Fruit fly (Drosophila melanogaster) whole organism, embryonic: Measurements from ENCODE around the gene fusl.

Experiments
- Abd-B ChIP-seq: fragments of 200-800 bp; sonication (Bioruptor generic); optimal IDR thresholded peaks from 2 replicates; lab custom pipeline; 2018; ENCODE audit warnings: missing biosample characterization, mild to moderate bottlenecking, missing genetic modification characterization, moderate library complexity
- CG10321 ChIP-seq: fragments of 200-800 bp; sonication (Bioruptor generic); IDR thresholded peaks from 2 replicates; pipeline ENCODE4 v1.3.6; 2022; ENCODE audit warnings: missing biosample characterization, missing genetic modification characterization
- CG10543 ChIP-seq: fragments of 200-800 bp; sonication (Bioruptor generic); optimal IDR thresholded peaks from 3 replicates; lab custom pipeline; 2017; ENCODE audit warnings: missing biosample characterization, mild to moderate bottlenecking, missing genetic modification characterization, moderate library complexity
- CG12071 ChIP-seq: fragments of 200-800 bp; sonication (Bioruptor generic); optimal IDR thresholded peaks from 3 replicates; lab custom pipeline; 2018; ENCODE audit warnings: missing biosample characterization, mild to moderate bottlenecking, missing genetic modification characterization
- CG12104 ChIP-seq: fragments of 200-800 bp; sonication (Bioruptor generic); optimal IDR thresholded peaks from 3 replicates; lab custom pipeline; 2016; ENCODE audit warnings: missing biosample characterization, missing genetic modification characterization
- CG12236 ChIP-seq: fragments of 200-800 bp; sonication (Bioruptor generic); optimal IDR thresholded peaks from 2 replicates; lab custom pipeline; 2016; ENCODE audit warnings: missing biosample characterization, missing genetic modification characterization
- CG1529 ChIP-seq: fragments of 200-800 bp; sonication (Bioruptor generic); optimal IDR thresholded peaks from 3 replicates; lab custom pipeline; 2018; ENCODE audit warnings: missing biosample characterization, missing genetic modification characterization
- CG17385 ChIP-seq: fragments of 200-800 bp; sonication (Bioruptor generic); optimal IDR thresholded peaks from 3 replicates; lab custom pipeline; 2018; ENCODE audit warnings: missing biosample characterization, mild to moderate bottlenecking, missing genetic modification characterization
- CG17568 ChIP-seq: fragments of 200-800 bp; sonication (Bioruptor generic); optimal IDR thresholded peaks from 2 replicates; lab custom pipeline; 2018; ENCODE audit warnings: missing biosample characterization, mild to moderate bottlenecking, missing genetic modification characterization, moderate library complexity
- CG43689 ChIP-seq: fragments of 200-800 bp; sonication (Bioruptor generic); IDR thresholded peaks from 2 replicates; pipeline ENCODE4 v1.3.6; 2022; ENCODE audit warnings: missing biosample characterization, missing genetic modification characterization
- CG4707 ChIP-seq: fragments of 200-800 bp; sonication (Bioruptor generic); optimal IDR thresholded peaks from 2 replicates; lab custom pipeline; 2018; ENCODE audit warnings: missing biosample characterization, mild to moderate bottlenecking, missing genetic modification characterization, moderate library complexity
- CG7357 ChIP-seq: fragments of 200-800 bp; sonication (Bioruptor generic); IDR thresholded peaks from 3 replicates; pipeline ENCODE4 v1.3.6; 2022; ENCODE audit warnings: missing biosample characterization, missing genetic modification characterization
- CG9437 ChIP-seq: fragments of 200-800 bp; sonication (Bioruptor generic); optimal IDR thresholded peaks from 2 replicates; lab custom pipeline; 2018; ENCODE audit warnings: missing biosample characterization, mild to moderate bottlenecking, missing genetic modification characterization
- CHES-1-like ChIP-seq: fragments of 200-800 bp; sonication (Bioruptor generic); optimal IDR thresholded peaks from 2 replicates; lab custom pipeline; 2016; ENCODE audit warnings: missing biosample characterization, missing genetic modification characterization
- Chrac-16 ChIP-seq: fragments of 200-800 bp; sonication (Bioruptor generic); optimal IDR thresholded peaks from 3 replicates; lab custom pipeline; 2016; ENCODE audit warnings: missing biosample characterization, missing genetic modification characterization
- CoRest ChIP-seq: fragments of 200-800 bp; sonication (Bioruptor generic); optimal IDR thresholded peaks from 3 replicates; lab custom pipeline; 2018; ENCODE audit warnings: missing biosample characterization, mild to moderate bottlenecking, missing genetic modification characterization, moderate library complexity
- D19B ChIP-seq: fragments of 200-800 bp; sonication (Bioruptor generic); optimal IDR thresholded peaks from 2 replicates; lab custom pipeline; 2017; ENCODE audit warnings: missing biosample characterization, mild to moderate bottlenecking, missing genetic modification characterization
- Dip3 ChIP-seq: fragments of 200-800 bp; sonication (Bioruptor generic); optimal IDR thresholded peaks from 3 replicates; lab custom pipeline; 2016; ENCODE audit warnings: missing biosample characterization, missing genetic modification characterization
- GATAe ChIP-seq: fragments of 200-800 bp; sonication (Bioruptor generic); conservative IDR thresholded peaks from 2 replicates; pipeline ENCODE4 v1.3.6; 2022; ENCODE audit warnings: missing biosample characterization, missing genetic modification characterization
- H2.0 ChIP-seq: fragments of 200-800 bp; sonication (Bioruptor generic); IDR thresholded peaks from 2 replicates; pipeline ENCODE4 v1.3.6; 2022; ENCODE audit warnings: missing biosample characterization, missing genetic modification characterization
- Hmx ChIP-seq: fragments of 200-800 bp; sonication (Bioruptor generic); optimal IDR thresholded peaks from 2 replicates; lab custom pipeline; 2016; ENCODE audit warnings: missing biosample characterization, missing genetic modification characterization
- Hr78 ChIP-seq, 2 experiments: fragments of 200-800 bp in 1 of 2; fragments of >200 bp in 1 of 2; sonication (Bioruptor generic) in 1 of 2; optimal IDR thresholded peaks; 2 replicates each; lab custom pipeline; 2017 to 2019; ENCODE audit warnings: missing biosample characterization in 2 of 2, missing genetic modification characterization in 2 of 2, mild to moderate bottlenecking in 1 of 2, moderate library complexity in 1 of 2
- Lim3 ChIP-seq: fragments of 200-800 bp; sonication (Bioruptor generic); IDR thresholded peaks from 2 replicates; pipeline ENCODE4 v1.3.6; 2022; ENCODE audit warnings: missing biosample characterization, missing genetic modification characterization
- MBD-R2 ChIP-seq: fragments of 200-800 bp; sonication (Bioruptor generic); IDR thresholded peaks from 2 replicates; pipeline ENCODE4 v1.3.6; 2022; ENCODE audit warnings: missing biosample characterization, missing genetic modification characterization
- Myb ChIP-seq: fragments of 200-800 bp; sonication (Bioruptor generic); optimal IDR thresholded peaks from 2 replicates; lab custom pipeline; 2016; ENCODE audit warnings: missing biosample characterization, missing genetic modification characterization
- NFAT ChIP-seq: fragments of 200-800 bp; sonication (Bioruptor generic); IDR thresholded peaks from 2 replicates; pipeline ENCODE4 v1.3.6; 2022; ENCODE audit warnings: missing biosample characterization, missing genetic modification characterization
- Pdp1 ChIP-seq, 2 experiments: fragments of 200-800 bp; sonication (Bioruptor generic); optimal IDR thresholded peaks; 3 replicates each; lab custom pipeline; 2016; ENCODE audit warnings: missing biosample characterization in 2 of 2, missing genetic modification characterization in 2 of 2, mild to moderate bottlenecking in 1 of 2, moderate library complexity in 1 of 2
- Rx ChIP-seq: fragments of 200-800 bp; sonication (Bioruptor generic); IDR thresholded peaks from 2 replicates; pipeline ENCODE4 v1.3.6; 2022; ENCODE audit warnings: missing biosample characterization, missing genetic modification characterization
- Stat92E ChIP-seq, 3 experiments: fragments of >200 bp in 2 of 3; fragments of 200-800 bp in 1 of 3; sonication (Bioruptor generic) in 1 of 3; optimal IDR thresholded peaks; 2 replicates each; lab custom pipeline; 2017 to 2019; ENCODE audit warnings: missing biosample characterization in 3 of 3, missing genetic modification characterization in 3 of 3, mild to moderate bottlenecking in 1 of 3, moderate library complexity in 1 of 3
- bcd ChIP-seq: fragments of 200-800 bp; sonication (Bioruptor generic); optimal IDR thresholded peaks from 2 replicates; lab custom pipeline; 2017; ENCODE audit warnings: missing biosample characterization, mild to moderate bottlenecking, missing genetic modification characterization
- btn ChIP-seq: fragments of 200-800 bp; sonication (Bioruptor generic); optimal IDR thresholded peaks from 2 replicates; lab custom pipeline; 2016; ENCODE audit warnings: missing biosample characterization, missing genetic modification characterization
- cwo ChIP-seq: fragments of 200-800 bp; sonication (Bioruptor generic); optimal IDR thresholded peaks from 3 replicates; lab custom pipeline; 2017; ENCODE audit warnings: missing biosample characterization, missing genetic modification characterization, mild to moderate bottlenecking, moderate library complexity, missing genetic modification reagents
- dimm ChIP-seq: fragments of 200-800 bp; sonication (Bioruptor generic); IDR thresholded peaks from 2 replicates; pipeline ENCODE4 v1.3.6; 2022; ENCODE audit warnings: missing biosample characterization, missing genetic modification characterization
- dysf ChIP-seq: fragments of 200-800 bp; sonication (Bioruptor generic); IDR thresholded peaks from 3 replicates; pipeline ENCODE4 v1.3.6; 2022; ENCODE audit warnings: missing biosample characterization, missing genetic modification characterization
- ems ChIP-seq: fragments of 200-800 bp; sonication (Bioruptor generic); optimal IDR thresholded peaks from 3 replicates; lab custom pipeline; 2016; ENCODE audit warnings: missing biosample characterization, missing genetic modification characterization
- ftz-f1 ChIP-seq: fragments of 200-800 bp; sonication (Bioruptor generic); optimal IDR thresholded peaks from 2 replicates; lab custom pipeline; 2016; ENCODE audit warnings: missing biosample characterization, missing genetic modification characterization
- hth ChIP-seq: fragments of >200 bp; optimal IDR thresholded peaks from 2 replicates; lab custom pipeline; 2017; ENCODE audit warnings: inconsistent platforms
- odd ChIP-seq: fragments of 200-800 bp; sonication (Bioruptor generic); optimal IDR thresholded peaks from 2 replicates; lab custom pipeline; 2017; ENCODE audit warnings: missing biosample characterization, mild to moderate bottlenecking, missing genetic modification characterization
- pb ChIP-seq: fragments of 200-800 bp; sonication (Bioruptor generic); optimal IDR thresholded peaks from 3 replicates; lab custom pipeline; 2016; ENCODE audit warnings: missing biosample characterization, missing genetic modification characterization
- pros ChIP-seq: fragments of 200-800 bp; sonication (Bioruptor generic); optimal IDR thresholded peaks from 3 replicates; lab custom pipeline; 2019; ENCODE audit warnings: missing biosample characterization, mild to moderate bottlenecking, missing genetic modification characterization, moderate library complexity
- rib ChIP-seq: fragments of 200-800 bp; sonication (Bioruptor generic); IDR thresholded peaks from 2 replicates; pipeline ENCODE4 v1.3.6; 2022; ENCODE audit warnings: missing biosample characterization, missing genetic modification characterization
- ro ChIP-seq: fragments of 200-800 bp; sonication (Bioruptor generic); IDR thresholded peaks from 2 replicates; pipeline ENCODE4 v1.3.6; 2022; ENCODE audit warnings: missing biosample characterization, missing genetic modification characterization
- scrt ChIP-seq: fragments of 200-800 bp; sonication (Bioruptor generic); optimal IDR thresholded peaks from 2 replicates; lab custom pipeline; 2018; ENCODE audit warnings: missing biosample characterization, mild to moderate bottlenecking, missing genetic modification characterization, moderate library complexity
- seq ChIP-seq: fragments of 200-800 bp; sonication (Bioruptor generic); IDR thresholded peaks from 2 replicates; pipeline ENCODE4 v1.3.6; 2022; ENCODE audit warnings: missing biosample characterization, missing genetic modification characterization
- ssp ChIP-seq: fragments of 200-800 bp; sonication (Bioruptor generic); IDR thresholded peaks from 2 replicates; pipeline ENCODE4 v1.3.6; 2022; ENCODE audit warnings: missing biosample characterization, missing genetic modification characterization
- tna ChIP-seq: fragments of 200-800 bp; sonication (Bioruptor generic); IDR thresholded peaks from 2 replicates; pipeline ENCODE4 v1.3.6; 2022; ENCODE audit warnings: missing biosample characterization, missing genetic modification characterization; ENCODE audit not compliant: partially characterized antibody
- toy ChIP-seq: fragments of 200-800 bp; sonication (Bioruptor generic); IDR thresholded peaks from 2 replicates; pipeline ENCODE4 v1.3.6; 2022; ENCODE audit warnings: missing biosample characterization, missing genetic modification characterization
- tx ChIP-seq: fragments of 200-800 bp; sonication (Bioruptor generic); optimal IDR thresholded peaks from 2 replicates; lab custom pipeline; 2016; ENCODE audit warnings: missing biosample characterization, missing genetic modification characterization
- z ChIP-seq: fragments of 200-800 bp; sonication (Bioruptor generic); IDR thresholded peaks from 3 replicates; pipeline ENCODE4 v1.3.6; 2022; ENCODE audit warnings: missing biosample characterization, missing genetic modification characterization
- zf30C ChIP-seq: fragments of 200-800 bp; sonication (Bioruptor generic); optimal IDR thresholded peaks from 3 replicates; lab custom pipeline; 2018; ENCODE audit warnings: missing biosample characterization, mild to moderate bottlenecking, missing genetic modification characterization

fusl gene

DNA sequence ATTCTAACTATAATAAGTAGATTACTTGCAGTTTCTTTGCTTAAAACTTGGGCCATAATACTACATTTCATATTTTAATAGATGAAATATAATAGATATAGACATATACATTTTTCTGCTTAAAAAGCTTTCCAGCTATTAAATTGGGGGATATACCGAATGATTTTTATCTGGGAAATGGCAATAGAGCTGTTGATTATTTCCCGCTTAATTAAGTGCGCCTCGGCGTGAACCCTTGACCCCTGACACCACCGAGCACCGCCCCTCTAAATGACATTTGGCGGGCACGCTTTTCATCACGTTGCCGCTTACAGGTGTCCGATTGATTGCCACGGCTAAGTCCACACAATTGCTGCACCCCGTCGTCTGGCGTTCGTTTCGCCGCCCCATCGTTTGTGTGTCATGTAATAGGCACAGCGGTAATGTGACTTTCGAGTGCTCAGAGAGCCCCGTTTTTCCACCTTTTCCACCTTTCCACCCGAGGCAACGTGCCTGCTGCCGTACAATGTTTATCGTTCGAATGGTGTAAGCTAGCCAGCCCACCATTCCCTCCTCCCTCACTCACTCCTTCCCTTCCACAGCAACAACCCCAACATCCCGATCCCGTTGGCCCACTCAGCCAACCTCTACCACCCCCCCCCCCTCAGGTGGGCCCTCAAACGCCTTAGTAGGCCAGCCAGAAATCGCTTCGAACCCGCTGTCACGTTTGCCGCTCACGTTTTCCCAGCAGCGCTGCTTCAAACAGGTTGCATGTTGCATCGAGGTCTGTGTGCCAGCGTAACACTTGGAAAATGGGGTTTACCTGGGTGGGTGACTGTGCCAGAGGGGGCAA lies 36.9 kb downstream of the fusl start (continued):
- TF ChIP-seq Stat92E (GFP tag; optimal IDR thresholded peaks at IDR 0.05; lab: Kevin White, UChicago) (no peak), CG12071 (GFP tag; lab: Kevin White, UChicago) (no peak), seq (no peak), zf30C (GFP tag; lab: Kevin White, UChicago) (no peak), hth (lab: Kevin White, UChicago) (no peak), odd (GFP tag; lab: Kevin White, UChicago) (no peak), CG12236 (GFP tag; lab: Kevin White, UChicago) (no peak), Rx (no peak), CG9437 (GFP tag; lab: Kevin White, UChicago) (no peak), NFAT (no peak), CG17385 (no peak), bcd (no peak), Hr78 (GFP tag; optimal IDR thresholded peaks at IDR 0.05; lab: Kevin White, UChicago) (peak in 1 of 2 experiments; percentile 86), toy (GFP tag; lab: Robert Waterston, UW) (no peak), ro (GFP tag; lab: Robert Waterston, UW) (no peak), Pdp1 (GFP tag; optimal IDR thresholded peaks at IDR 0.05; lab: Kevin White, UChicago) (peak in 1 of 2 experiments; percentile 77), Chrac-16 (GFP tag; lab: Kevin White, UChicago) (no peak), Myb (no peak), CG10543 (GFP tag; lab: Kevin White, UChicago) (peak; percentile 35), ssp (GFP tag; lab: Robert Waterston, UW) (no peak), dysf (GFP tag; lab: Robert Waterston, UW) (no peak), dimm (GFP tag; lab: Robert Waterston, UW) (no peak), CG1529 (GFP tag; lab: Kevin White, UChicago) (no peak), scrt (GFP tag; lab: Kevin White, UChicago) (no peak), ftz-f1 (no peak), GATAe (GFP tag; lab: Robert Waterston, UW) (no peak), CG43689 (GFP tag; lab: Robert Waterston, UW) (no peak), D19B (GFP tag; lab: Kevin White, UChicago) (no peak), z (GFP tag; lab: Robert Waterston, UW) (no peak), CoRest (tag; lab: Kevin White, UChicago) (no peak), CG10321 (no peak), btn (GFP tag; lab: Kevin White, UChicago) (no peak), Lim3 (GFP tag; lab: Robert Waterston, UW) (no peak), ems (no peak), CHES-1-like (GFP tag; lab: Kevin White, UChicago) (no peak), Abd-B (no peak), CG17568 (GFP tag; lab: Kevin White, UChicago) (no peak), CG7357 (GFP tag; lab: Robert Waterston, UW) (no peak), Hmx (no peak), H2.0 (GFP tag; lab: Robert Waterston, UW) (no peak), pros (GFP tag; lab: Kevin White, UChicago) (no peak), CG4707 (GFP tag; lab: Kevin White, UChicago) (no peak), rib (GFP tag; lab: Robert Waterston, UW) (peak; percentile 53; the same call in 1 of the 2 replicates), tx (GFP tag; lab: Kevin White, UChicago) (no peak), cwo (GFP tag; lab: Kevin White, UChicago) (peak; percentile 92), MBD-R2 (GFP tag; lab: Robert Waterston, UW) (no peak), tna (GFP tag; lab: Robert Waterston, UW) (no peak), pb (GFP tag; lab: Kevin White, UChicago) (no peak), CG12104 (no peak), Dip3 (GFP tag; lab: Kevin White, UChicago) (no peak)
